Worm (Caenorhabditis elegans): ENCODE data around the gene F59C12.3.

The F59C12.3 gene

DNA sequence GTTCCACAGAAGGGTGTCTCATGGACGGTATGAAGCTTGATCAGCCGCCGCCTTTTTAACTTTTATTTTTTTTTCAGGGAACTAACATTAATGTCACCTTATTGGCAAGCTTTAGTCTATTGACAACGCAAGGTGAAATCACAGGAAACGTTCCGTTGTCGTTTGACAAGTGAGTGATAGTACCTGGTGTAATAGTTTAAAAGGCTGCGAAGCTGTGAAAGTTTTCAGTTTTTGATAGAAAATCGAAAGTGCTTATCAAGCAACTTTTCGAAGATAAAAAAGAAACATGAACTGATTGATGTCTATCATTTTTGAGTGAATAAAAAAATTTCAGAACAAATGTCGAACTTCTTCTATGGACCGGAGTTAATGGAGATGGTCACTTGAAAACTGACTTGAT, 24.8 kb upstream of the F59C12.3 start:
- TF ChIP-seq peb-1 (tag; optimal IDR thresholded peaks at IDR 0.05), result no peak
- no peak for TF ChIP-seq mdl-1 (tag; optimal IDR thresholded peaks at IDR 0.05)
- TF ChIP-seq alr-1 (tag; optimal IDR thresholded peaks at IDR 0.05), result no peak
- peak; percentile 54 for TF ChIP-seq blmp-1 (tag; optimal IDR thresholded peaks at IDR 0.05; ENCODE audit: insufficient read depth)

DNA sequence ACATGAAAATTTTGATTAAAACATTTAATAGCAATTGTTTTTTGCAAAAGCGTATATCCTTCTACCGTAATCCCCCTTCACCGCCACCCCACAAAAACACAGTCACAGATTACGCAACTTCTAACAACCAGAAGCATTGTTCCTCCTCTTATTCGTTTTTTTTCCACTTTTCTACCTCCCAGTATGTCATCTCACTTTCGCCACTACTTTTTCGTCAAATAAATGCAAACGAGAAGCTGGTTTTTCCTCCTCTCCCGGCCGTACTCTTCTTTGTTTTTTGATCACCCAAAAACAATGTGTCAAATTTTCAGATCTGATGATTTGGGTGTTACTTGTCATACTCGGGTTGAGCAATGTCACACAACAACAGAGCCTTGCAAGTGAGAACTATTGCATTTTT, 23.7 kb upstream of the F59C12.3 start, which contains the start of gene C06G1.1:
TSS of gene C06G1.1 (plus strand) at position 301 of the 400 bp plus-strand sequence.
- TF ChIP-seq dmd-4 (tag; optimal IDR thresholded peaks at IDR 0.05) (no peak), C34F6.9 (tag; optimal IDR thresholded peaks at IDR 0.05) (no peak), nhr-21 (tag; optimal IDR thresholded peaks at IDR 0.05) (no peak), lin-13 (GFP tag; optimal IDR thresholded peaks at IDR 0.05) (no peak), fos-1 (tag; optimal IDR thresholded peaks at IDR 0.05) (no peak), egl-27 (tag; optimal IDR thresholded peaks at IDR 0.05) (no peak), nhr-11 (tag; optimal IDR thresholded peaks at IDR 0.05) (no peak), elt-3 (tag; optimal IDR thresholded peaks at IDR 0.05) (no peak)

DNA sequence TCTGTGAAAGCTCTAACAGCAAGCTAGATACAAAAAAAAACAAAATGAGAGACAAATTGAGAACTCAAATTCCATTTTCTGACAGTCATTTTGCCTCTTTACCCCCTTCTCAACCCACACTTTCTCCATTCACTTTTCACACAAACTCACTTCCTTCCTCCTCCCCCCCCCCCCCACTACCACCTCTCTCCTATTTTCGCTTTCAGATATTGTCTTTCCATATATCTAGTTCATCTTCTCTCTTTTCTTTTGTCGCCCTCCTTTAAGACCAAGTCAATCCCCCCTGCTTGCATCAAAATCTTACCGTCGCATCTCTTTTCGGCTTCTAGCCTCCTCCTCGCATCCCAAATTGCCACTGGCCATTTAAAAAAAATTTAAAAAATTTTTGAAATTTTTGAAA, 22.5 kb upstream of the F59C12.3 start:
- TF ChIP-seq F13H6.1 (tag; optimal IDR thresholded peaks at IDR 0.05) (no peak), dmd-4 (tag; optimal IDR thresholded peaks at IDR 0.05) (no peak), elt-1 (tag; optimal IDR thresholded peaks at IDR 0.05) (no peak), mab-5 (tag; optimal IDR thresholded peaks at IDR 0.05) (no peak), zag-1 (tag; optimal IDR thresholded peaks at IDR 0.05) (no peak), blmp-1 (tag; optimal IDR thresholded peaks at IDR 0.05; ENCODE audit: insufficient read depth) (peak; percentile 94), unc-55 (GFP tag; optimal IDR thresholded peaks at IDR 0.05) (no peak), nhr-77 (tag; optimal IDR thresholded peaks at IDR 0.05) (no peak), crh-2 (tag; optimal IDR thresholded peaks at IDR 0.05) (no peak)

DNA sequence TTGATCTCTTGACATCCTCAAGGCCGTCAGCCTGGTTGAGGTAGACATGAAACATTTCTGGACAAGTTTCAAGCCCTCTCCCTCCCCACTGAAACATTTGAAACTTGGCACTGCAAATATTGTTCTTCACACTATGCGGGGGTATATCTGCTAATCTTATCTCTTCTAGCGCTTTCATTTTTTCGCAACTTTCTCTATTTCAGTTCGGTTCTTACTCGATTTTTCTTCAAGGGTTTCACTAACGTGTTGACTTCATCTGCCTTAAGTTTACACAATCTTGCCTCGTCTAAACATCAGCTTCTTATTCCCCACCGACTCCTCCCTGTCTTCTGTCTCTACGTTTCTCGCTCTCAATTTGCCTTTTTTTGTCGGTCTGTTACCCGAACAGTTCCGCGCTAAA, 20.4 kb upstream of the F59C12.3 start:
- TF ChIP-seq elt-3 (tag; optimal IDR thresholded peaks at IDR 0.05), result no peak
- no peak for TF ChIP-seq lsy-2 (tag; optimal IDR thresholded peaks at IDR 0.05)
- TF ChIP-seq sma-3 (GFP tag; optimal IDR thresholded peaks at IDR 0.05), result no peak
- no peak for TF ChIP-seq nhr-237 (tag; optimal IDR thresholded peaks at IDR 0.05)
- peak; percentile 58 for TF ChIP-seq blmp-1 (tag; optimal IDR thresholded peaks at IDR 0.05; ENCODE audit: insufficient read depth)
- TF ChIP-seq nhr-11 (tag; optimal IDR thresholded peaks at IDR 0.05), result no peak
- no peak for TF ChIP-seq fos-1 (tag; optimal IDR thresholded peaks at IDR 0.05)

DNA sequence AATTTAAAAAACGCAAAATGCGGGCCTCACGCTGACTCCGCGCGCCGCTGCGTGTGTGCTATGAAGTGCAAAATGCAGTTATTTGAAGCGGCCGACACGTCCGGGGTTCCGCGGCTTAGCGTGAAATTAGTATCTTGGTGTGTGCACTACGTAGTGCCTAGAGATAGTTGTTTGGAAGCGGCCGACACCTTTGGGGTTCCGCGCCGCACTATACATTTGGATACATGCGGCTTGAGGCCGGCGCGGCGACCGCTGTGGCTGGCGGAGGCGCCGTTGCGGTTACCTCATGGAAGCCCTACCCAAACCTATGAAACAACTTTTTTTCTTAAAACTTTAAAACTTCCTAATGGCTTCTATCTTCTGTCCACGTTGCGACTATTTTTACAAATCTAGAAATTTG, 19.8 kb upstream of the F59C12.3 start:
- peak; percentile 78 for TF ChIP-seq snpc-4 (tag; optimal IDR thresholded peaks at IDR 0.05)
- no peak for TF ChIP-seq ZK546.5 (tag; optimal IDR thresholded peaks at IDR 0.05)
- TF ChIP-seq sem-4 (tag; optimal IDR thresholded peaks at IDR 0.05), result no peak

DNA sequence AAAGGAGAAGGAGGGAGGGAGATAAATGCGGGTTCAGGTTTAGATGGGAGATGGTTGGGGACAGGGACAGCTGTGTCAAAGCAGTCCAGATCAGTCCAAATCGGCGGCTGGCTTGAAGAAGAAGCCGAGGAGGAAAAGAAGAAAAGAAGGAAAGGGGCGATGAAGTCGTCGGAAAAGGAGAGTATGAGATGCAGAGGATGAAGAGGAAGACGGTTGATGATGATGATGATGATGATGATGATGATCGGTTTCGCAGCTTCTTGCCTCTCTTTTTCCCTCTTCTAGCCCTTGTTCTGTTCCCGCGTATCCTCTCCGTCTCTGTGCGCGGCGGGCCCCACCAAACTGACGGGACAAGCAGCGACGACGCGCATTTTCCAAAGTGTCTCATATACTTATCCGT, 17.5 kb upstream of the F59C12.3 start:
- no peak for TF ChIP-seq lsy-2 (tag; optimal IDR thresholded peaks at IDR 0.05)
- no peak for TF ChIP-seq nhr-77 (tag; optimal IDR thresholded peaks at IDR 0.05)

DNA sequence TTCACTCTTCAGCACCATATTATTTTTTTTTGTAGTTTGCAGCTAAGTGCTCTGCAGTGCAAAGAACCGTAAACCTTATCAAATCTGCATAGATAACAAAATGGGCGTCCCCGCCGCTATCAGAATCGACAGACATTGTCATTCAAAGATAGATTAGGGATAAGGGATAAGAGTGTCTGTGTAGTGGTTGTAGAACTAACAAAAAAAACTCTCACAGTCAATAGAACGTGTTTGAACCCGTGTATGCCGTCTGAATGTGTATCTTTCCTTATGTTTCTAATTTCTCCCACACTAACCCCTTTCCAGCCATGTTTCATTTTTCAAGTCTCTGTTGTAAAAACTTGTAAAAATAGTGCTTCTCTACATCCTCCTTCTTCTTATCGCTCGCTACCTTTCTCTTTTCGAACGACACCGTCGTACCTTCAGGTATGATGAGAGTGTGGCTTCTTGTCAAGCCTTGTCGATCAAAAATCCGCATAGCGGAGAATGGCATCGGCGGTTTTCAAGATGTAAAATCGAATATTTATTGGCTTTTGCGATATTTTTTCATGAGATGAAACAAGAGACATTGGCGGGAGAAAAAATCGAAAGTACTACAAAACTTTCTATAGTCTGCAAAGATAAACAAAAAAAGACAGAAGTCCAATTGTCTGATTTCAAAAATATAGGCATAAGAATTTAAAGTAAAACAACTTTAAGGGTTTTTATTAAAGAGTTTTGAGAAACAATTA, 15.9 kb upstream of the F59C12.3 start:
- TF ChIP-seq peb-1 (tag; optimal IDR thresholded peaks at IDR 0.05) (no peak), sma-9 (GFP tag; optimal IDR thresholded peaks at IDR 0.05) (no peak), sma-9 (tag; optimal IDR thresholded peaks at IDR 0.05) (no peak), ceh-82 (tag; optimal IDR thresholded peaks at IDR 0.05) (no peak)

DNA sequence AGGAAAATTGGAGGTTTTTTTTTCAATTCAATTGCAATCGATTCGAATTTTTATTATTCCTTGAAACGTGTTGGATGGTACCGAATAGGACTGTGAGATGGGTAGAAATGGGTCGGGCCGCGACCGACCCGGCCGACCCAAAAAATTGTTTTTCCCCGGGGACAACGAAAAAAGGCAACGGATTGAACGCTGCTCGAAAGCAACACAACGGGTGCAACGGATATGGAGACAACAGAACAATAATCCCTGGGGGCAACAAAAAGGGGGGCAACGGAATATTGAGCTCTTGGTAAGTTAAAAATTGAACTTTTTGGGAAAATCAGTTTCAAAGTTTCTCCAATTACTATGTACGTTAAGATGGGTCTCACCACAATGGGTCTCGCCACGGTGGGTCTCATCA, 13.9 kb upstream of the F59C12.3 start:
- TF ChIP-seq sma-3 (GFP tag; optimal IDR thresholded peaks at IDR 0.05) (no peak), unc-62 (GFP tag; optimal IDR thresholded peaks at IDR 0.05) (no peak), elt-1 (tag; optimal IDR thresholded peaks at IDR 0.05) (no peak), alr-1 (tag; optimal IDR thresholded peaks at IDR 0.05) (no peak), peb-1 (tag; optimal IDR thresholded peaks at IDR 0.05) (no peak), blmp-1 (tag; optimal IDR thresholded peaks at IDR 0.05; ENCODE audit: insufficient read depth) (no peak), sem-4 (tag; optimal IDR thresholded peaks at IDR 0.05) (no peak), skn-1 (tag; optimal IDR thresholded peaks at IDR 0.05) (no peak), ztf-1 (GFP tag; conservative IDR thresholded peaks at IDR 0.05) (no peak), mdl-1 (tag; optimal IDR thresholded peaks at IDR 0.05) (no peak), C34F6.9 (tag; optimal IDR thresholded peaks at IDR 0.05) (no peak), snpc-4 (tag; optimal IDR thresholded peaks at IDR 0.05) (no peak), sma-9 (GFP tag; optimal IDR thresholded peaks at IDR 0.05) (no peak), sma-9 (tag; optimal IDR thresholded peaks at IDR 0.05) (no peak), Y55F3AM.14 (GFP tag; optimal IDR thresholded peaks at IDR 0.05) (no peak), ceh-82 (tag; optimal IDR thresholded peaks at IDR 0.05) (no peak), R02D3.7 (tag; optimal IDR thresholded peaks at IDR 0.05) (no peak), mab-5 (tag; optimal IDR thresholded peaks at IDR 0.05) (no peak), fos-1 (tag; optimal IDR thresholded peaks at IDR 0.05) (no peak), aly-2 (tag; optimal IDR thresholded peaks at IDR 0.05) (no peak), egl-27 (tag; optimal IDR thresholded peaks at IDR 0.05) (no peak)

Measured in whole organism, L2 larva.